Fruit fly (Drosophila melanogaster): ENCODE results near the gene Pfdn4.

DNA sequence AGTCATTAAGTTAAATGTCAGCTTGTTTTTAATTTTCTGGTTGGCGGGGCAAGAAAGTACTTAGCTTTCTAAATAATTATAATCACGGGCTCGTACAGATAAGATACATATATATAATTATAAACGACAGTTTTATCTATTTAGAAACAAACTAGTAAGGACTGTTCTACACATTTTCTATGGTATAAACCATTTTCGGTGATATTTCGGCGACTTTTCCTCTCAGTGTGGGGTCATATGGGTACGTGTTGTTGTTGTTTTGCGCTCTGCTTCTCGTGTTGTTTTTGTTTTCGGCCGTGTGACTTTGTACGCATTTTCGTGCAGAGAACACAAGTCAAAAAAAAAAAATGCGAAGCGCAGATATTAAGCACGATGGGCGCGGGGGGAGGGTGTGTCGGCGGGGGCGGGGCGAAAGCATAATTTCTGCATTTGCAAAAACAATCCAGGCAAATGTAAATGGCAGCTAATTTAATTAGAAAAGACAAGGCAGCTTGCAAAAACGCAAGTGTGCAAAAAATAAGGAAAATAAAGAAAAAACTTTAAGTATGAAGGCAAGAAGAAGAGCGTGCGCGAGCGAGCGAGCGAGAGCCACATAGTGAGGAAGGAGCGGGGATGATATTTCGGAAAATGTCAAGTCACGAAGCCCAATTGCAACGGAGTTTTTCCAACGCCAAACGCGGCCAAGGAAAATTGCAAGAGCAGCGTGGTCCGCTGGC, 2.5 kb downstream of the Pfdn4 start:
- TF ChIP-seq sna (GFP tag; IDR thresholded peaks at IDR 0.05; ENCODE audit: partially characterized antibody) (no peak), Mad (GFP tag; optimal IDR thresholded peaks at IDR 0.05) (no peak), Ssrp (tag; optimal IDR thresholded peaks at IDR 0.05) (no peak), mirr (GFP tag; optimal IDR thresholded peaks at IDR 0.05) (no peak), tap (tag; optimal IDR thresholded peaks at IDR 0.05) (no peak), repo (GFP tag; optimal IDR thresholded peaks at IDR 0.05) (no peak), Sry-β (GFP tag; optimal IDR thresholded peaks at IDR 0.05) (no peak), onecut (GFP tag; IDR thresholded peaks at IDR 0.05) (no peak)
